Fruit fly (Drosophila melanogaster) whole organism, wandering third instar larva: ENCODE measurements around the gene CG42538.

Experiments used
- Abd-B ChIP-seq: fragments of >200 bp; optimal IDR thresholded peaks from 2 replicates; lab custom pipeline; 2017; ENCODE audit warnings: missing biosample characterization, missing genetic modification characterization
- CG32264 ChIP-seq: fragments of 200-800 bp; sonication (Bioruptor generic); optimal IDR thresholded peaks from 2 replicates; lab custom pipeline; 2016; ENCODE audit warnings: missing biosample characterization, missing genetic modification characterization
- CG9705 ChIP-seq: fragments of 200-800 bp; sonication (Bioruptor generic); optimal IDR thresholded peaks from 2 replicates; lab custom pipeline; 2018; ENCODE audit warnings: missing biosample characterization, mild to moderate bottlenecking, missing genetic modification characterization
- CrebA ChIP-seq: fragments of 200-800 bp; sonication (Bioruptor generic); optimal IDR thresholded peaks from 2 replicates; lab custom pipeline; 2016; ENCODE audit warnings: missing biosample characterization, mild to moderate bottlenecking, missing genetic modification characterization, borderline replicate concordance
- Dfd ChIP-seq: fragments of >200 bp; optimal IDR thresholded peaks from 2 replicates; lab custom pipeline; 2017; ENCODE audit warnings: missing biosample characterization, missing genetic modification characterization
- Dif ChIP-seq: fragments of 200-275, 200-300 bp; sonication (Bioruptor generic); optimal IDR thresholded peaks from 2 replicates; lab custom pipeline; 2018; ENCODE audit warnings: missing biosample characterization, missing genetic modification characterization; ENCODE audit not compliant: partially characterized antibody
- GATAd ChIP-seq: sonication (Bioruptor generic); optimal IDR thresholded peaks from 2 replicates; lab custom pipeline; 2016; ENCODE audit warnings: missing biosample characterization, missing genetic modification characterization
- HLH106 ChIP-seq: fragments of 200-800 bp; optimal IDR thresholded peaks from 3 replicates; lab custom pipeline; 2019; ENCODE audit warnings: missing biosample characterization, mild to moderate bottlenecking, missing genetic modification characterization, moderate library complexity
- Hnf4 ChIP-seq: fragments of 200-800 bp; sonication (Bioruptor generic); optimal IDR thresholded peaks from 2 replicates; lab custom pipeline; 2016; ENCODE audit warnings: missing biosample characterization, mild to moderate bottlenecking, missing genetic modification characterization
- Hr78 ChIP-seq: fragments of >200 bp; optimal IDR thresholded peaks from 2 replicates; lab custom pipeline; 2017; ENCODE audit warnings: missing biosample characterization, missing genetic modification characterization
- Hr83 ChIP-seq: fragments of 200-300 bp; sonication (Bioruptor generic); optimal IDR thresholded peaks from 2 replicates; lab custom pipeline; 2016; ENCODE audit warnings: missing biosample characterization, mild to moderate bottlenecking, missing genetic modification characterization, moderate library complexity; ENCODE audit not compliant: poor library complexity, severe bottlenecking
- Jra ChIP-seq: sonication (Bioruptor generic); optimal IDR thresholded peaks from 2 replicates; lab custom pipeline; 2016; ENCODE audit warnings: missing biosample characterization, missing genetic modification characterization
- Mio ChIP-seq: sonication (Bioruptor generic); optimal IDR thresholded peaks from 2 replicates; lab custom pipeline; 2016; ENCODE audit warnings: missing biosample characterization, missing genetic modification characterization
- Myc ChIP-seq: fragments of >200 bp; optimal IDR thresholded peaks from 2 replicates; lab custom pipeline; 2017
- N ChIP-seq: fragments of >200 bp; optimal IDR thresholded peaks from 2 replicates; lab custom pipeline; 2018; ENCODE audit warnings: missing biosample characterization, missing external identifiers, missing genetic modification characterization
- OdsH ChIP-seq: fragments of 200-800 bp; sonication (Bioruptor generic); optimal IDR thresholded peaks from 2 replicates; lab custom pipeline; 2016; ENCODE audit warnings: missing biosample characterization, mild to moderate bottlenecking, missing genetic modification characterization
- Rel ChIP-seq, 2 experiments: fragments of 200-800 bp; sonication (Bioruptor generic) in 1 of 2; optimal IDR thresholded peaks; 2 replicates in 1 of 2; 3 replicates in 1 of 2; lab custom pipeline; 2016 to 2019; ENCODE audit warnings: mild to moderate bottlenecking in 2 of 2, missing biosample characterization in 2 of 2, missing genetic modification characterization in 2 of 2, moderate library complexity in 1 of 2
- Sp1 ChIP-seq: fragments of 200-800 bp; sonication (Bioruptor generic); optimal IDR thresholded peaks from 3 replicates; lab custom pipeline; 2019; ENCODE audit warnings: missing biosample characterization, mild to moderate bottlenecking, missing genetic modification characterization, moderate library complexity
- Vsx2 ChIP-seq: fragments of 200-300, 225-300 bp; sonication (Bioruptor generic); optimal IDR thresholded peaks from 2 replicates; lab custom pipeline; 2018; ENCODE audit warnings: missing biosample characterization, missing genetic modification characterization; ENCODE audit not compliant: partially characterized antibody
- br ChIP-seq: fragments of 200-800 bp; sonication (Bioruptor generic); optimal IDR thresholded peaks from 2 replicates; lab custom pipeline; 2016; ENCODE audit warnings: missing biosample characterization, missing genetic modification characterization
- brk ChIP-seq: fragments of 200-800 bp; sonication (Bioruptor generic); optimal IDR thresholded peaks from 2 replicates; lab custom pipeline; 2016; ENCODE audit warnings: missing biosample characterization, mild to moderate bottlenecking, missing genetic modification characterization
- dl ChIP-seq, 2 experiments: fragments of 175-275, 200-275 bp in 1 of 2; fragments of 200-275 bp in 1 of 2; sonication (Bioruptor generic); optimal IDR thresholded peaks; lab custom pipeline; 2018; ENCODE audit warnings: mild to moderate bottlenecking in 2 of 2, missing biosample characterization in 2 of 2, missing genetic modification characterization in 2 of 2, moderate library complexity in 2 of 2; ENCODE audit not compliant: partially characterized antibody in 2 of 2, insufficient read depth in 1 of 2
- dmrt93B ChIP-seq: fragments of 200-800 bp; sonication (Bioruptor generic); optimal IDR thresholded peaks from 2 replicates; lab custom pipeline; 2018; ENCODE audit warnings: missing biosample characterization, mild to moderate bottlenecking, missing genetic modification characterization
- dsf ChIP-seq: sonication (Bioruptor generic); optimal IDR thresholded peaks from 2 replicates; lab custom pipeline; 2016; ENCODE audit warnings: missing biosample characterization, missing genetic modification characterization, borderline replicate concordance
- ey ChIP-seq: fragments of 200-800 bp; sonication (Bioruptor generic); optimal IDR thresholded peaks from 2 replicates; lab custom pipeline; 2016; ENCODE audit warnings: missing biosample characterization, missing genetic modification characterization
- foxo ChIP-seq, 2 experiments: fragments of 200-800 bp; sonication (Bioruptor generic); optimal IDR thresholded peaks; 2 replicates in 1 of 2; 3 replicates in 1 of 2; lab custom pipeline; 2016 to 2017; ENCODE audit warnings: missing biosample characterization in 2 of 2, missing genetic modification characterization in 2 of 2
- fru ChIP-seq: fragments of 200-800 bp; sonication (Bioruptor generic); optimal IDR thresholded peaks from 3 replicates; lab custom pipeline; 2016; ENCODE audit warnings: missing biosample characterization, mild to moderate bottlenecking, missing genetic modification characterization
- h ChIP-seq: fragments of 200-800 bp; sonication (Bioruptor generic); optimal IDR thresholded peaks from 3 replicates; lab custom pipeline; 2016; ENCODE audit warnings: missing biosample characterization, mild to moderate bottlenecking, missing genetic modification characterization
- jim ChIP-seq: fragments of 175-275, 200-325 bp; sonication (Bioruptor generic); optimal IDR thresholded peaks from 2 replicates; lab custom pipeline; 2016; ENCODE audit warnings: missing biosample characterization, mild to moderate bottlenecking, missing genetic modification characterization
- lola ChIP-seq: fragments of >200 bp; optimal IDR thresholded peaks from 2 replicates; lab custom pipeline; 2017; ENCODE audit warnings: missing biosample characterization, missing genetic modification characterization
- pan ChIP-seq: fragments of >200 bp; optimal IDR thresholded peaks from 2 replicates; lab custom pipeline; 2017
- psq ChIP-seq: fragments of 200-800 bp; sonication (Bioruptor generic); optimal IDR thresholded peaks from 3 replicates; lab custom pipeline; 2017; ENCODE audit warnings: missing biosample characterization, mild to moderate bottlenecking, missing genetic modification characterization, moderate library complexity
- rgr ChIP-seq: fragments of 200-800 bp; sonication (Bioruptor generic); optimal IDR thresholded peaks from 3 replicates; lab custom pipeline; 2016; ENCODE audit warnings: missing biosample characterization, mild to moderate bottlenecking, missing genetic modification characterization
- sage ChIP-seq: fragments of 200-800 bp; sonication (Bioruptor generic); optimal IDR thresholded peaks from 2 replicates; lab custom pipeline; 2016; ENCODE audit warnings: missing biosample characterization, mild to moderate bottlenecking, missing genetic modification characterization
- sv ChIP-seq: fragments of 200-800 bp; sonication (Bioruptor generic); optimal IDR thresholded peaks from 3 replicates; lab custom pipeline; 2016; ENCODE audit warnings: missing biosample characterization, missing genetic modification characterization
- tai ChIP-seq: sonication (Bioruptor generic); optimal IDR thresholded peaks from 2 replicates; lab custom pipeline; 2016; ENCODE audit warnings: missing biosample characterization, missing genetic modification characterization
- usp ChIP-seq: fragments of >200 bp; optimal IDR thresholded peaks from 2 replicates; lab custom pipeline; 2017; ENCODE audit warnings: missing biosample characterization, missing genetic modification characterization
- woc ChIP-seq: sonication (Bioruptor generic); optimal IDR thresholded peaks from 2 replicates; lab custom pipeline; 2016; ENCODE audit warnings: missing biosample characterization, mild to moderate bottlenecking, missing genetic modification characterization

The CG42538 gene

DNA sequence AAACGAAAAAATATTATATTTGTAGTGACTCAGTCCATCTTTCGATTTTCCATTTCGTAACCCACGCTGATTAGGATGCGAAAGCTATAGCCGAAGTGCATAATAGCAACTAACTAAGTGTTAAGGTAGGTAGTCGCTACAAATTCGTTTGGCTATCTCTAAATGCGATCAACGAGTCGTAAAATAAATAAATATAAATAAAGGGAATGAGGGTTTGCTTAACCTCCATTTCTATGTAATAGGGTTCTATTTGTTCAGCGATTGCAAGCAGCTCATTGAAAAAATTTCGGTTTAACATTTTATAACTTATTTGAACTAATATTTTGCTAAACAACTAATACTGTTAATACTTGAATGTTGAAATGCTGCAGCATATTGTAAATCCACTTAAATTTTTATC is 24.1 kb upstream of the CG42538 start:
- TF ChIP-seq Abd-B (no peak), CG32264 (GFP tag; lab: Kevin White, UChicago) (no peak), Hnf4 (GFP tag; lab: Kevin White, UChicago) (no peak), Mio (GFP tag; lab: Kevin White, UChicago) (no peak), usp (GFP tag; lab: Kevin White, UChicago) (no peak), Dfd (GFP tag; lab: Kevin White, UChicago) (no peak)

DNA sequence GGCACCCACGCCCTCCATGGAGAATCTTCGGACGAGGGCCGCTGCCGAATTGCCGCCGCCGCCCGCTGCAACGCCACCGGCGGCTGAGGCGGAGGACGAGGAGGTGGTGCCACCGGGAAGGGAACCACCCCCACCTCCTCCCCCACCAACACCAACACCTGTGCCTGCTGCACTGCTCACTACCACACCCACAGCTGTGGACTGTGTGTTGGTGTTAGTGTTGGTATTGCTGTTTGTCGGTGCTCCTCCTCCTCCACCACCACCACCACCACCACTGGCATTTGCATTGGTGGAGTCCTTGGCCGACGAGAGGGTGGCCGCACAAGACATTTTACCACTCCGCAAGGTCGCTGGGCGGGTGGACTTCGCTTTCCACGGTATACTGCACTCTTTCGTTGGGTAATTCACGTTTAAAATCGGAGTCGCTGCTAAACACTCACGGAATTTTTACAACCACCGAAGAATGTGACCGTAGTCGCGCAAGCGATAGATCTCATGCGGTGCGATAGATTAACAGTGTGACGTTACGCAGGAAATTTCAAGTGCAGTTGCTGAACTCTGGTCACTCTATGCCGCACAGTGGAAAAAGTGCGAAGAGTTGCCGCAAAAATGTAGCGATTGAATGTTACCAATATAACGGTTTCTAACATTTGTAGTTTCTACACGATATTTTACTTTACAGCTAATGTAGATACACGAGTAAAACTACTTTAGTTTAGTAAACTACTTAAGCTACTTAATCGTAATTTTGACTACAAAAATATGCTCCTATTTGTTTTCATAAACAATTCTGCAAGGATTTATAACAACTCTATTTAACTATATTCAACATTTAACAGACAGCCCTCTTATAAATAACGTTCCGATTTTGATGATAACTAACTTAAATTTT is 22.8 kb upstream of the CG42538 start, which contains the start of gene mib1:
Gene mib1 (minus strand): TSS at position 494 of the 892 bp plus-strand sequence.
- peak; percentile 85 for TF ChIP-seq Dfd (GFP tag; lab: Kevin White, UChicago)
- TF ChIP-seq Jra (GFP tag; lab: Kevin White, UChicago), result no peak
- TF ChIP-seq psq, result peak; percentile 29
- peak; percentile 34 for TF ChIP-seq fru
- TF ChIP-seq pan (lab: Kevin White, UChicago), result no peak
- no peak for TF ChIP-seq dmrt93B (GFP tag; lab: Kevin White, UChicago)
- peak in 1 of 2 experiments; percentile 18 for TF ChIP-seq foxo (GFP tag; optimal IDR thresholded peaks at IDR 0.05; lab: Kevin White, UChicago)
- TF ChIP-seq lola (GFP tag; lab: Kevin White, UChicago), result no peak
- TF ChIP-seq HLH106, result peak; percentile 25
- no peak for TF ChIP-seq Vsx2 (GFP tag; lab: Kevin White, UChicago)
- no peak for TF ChIP-seq Abd-B
- peak; percentile 71 for TF ChIP-seq Hr83 (GFP tag; lab: Kevin White, UChicago)
- no peak for TF ChIP-seq GATAd
- TF ChIP-seq jim (GFP tag; lab: Kevin White, UChicago), result no peak
- peak; percentile 88 for TF ChIP-seq woc (GFP tag; lab: Kevin White, UChicago)
- TF ChIP-seq h, result peak; percentile 14
- TF ChIP-seq dl (GFP tag; optimal IDR thresholded peaks at IDR 0.05; lab: Kevin White, UChicago; ENCODE audit: insufficient read depth in 1 of 2, partially characterized antibody in 2 of 2), result no peak
- TF ChIP-seq ey (GFP tag; lab: Kevin White, UChicago), result no peak
- TF ChIP-seq usp (GFP tag; lab: Kevin White, UChicago), result no peak
- TF ChIP-seq CG32264 (GFP tag; lab: Kevin White, UChicago), result no peak
- TF ChIP-seq sage (GFP tag; lab: Kevin White, UChicago), result no peak
- no peak for TF ChIP-seq dsf (GFP tag; lab: Kevin White, UChicago)
- TF ChIP-seq CG9705 (GFP tag; lab: Kevin White, UChicago), result no peak
- peak; percentile 14 for TF ChIP-seq Dif (GFP tag; lab: Kevin White, UChicago)
- TF ChIP-seq rgr (GFP tag; lab: Kevin White, UChicago), result no peak
- no peak for TF ChIP-seq br (GFP tag; lab: Kevin White, UChicago)
- no peak for TF ChIP-seq CrebA (GFP tag; lab: Kevin White, UChicago)
- TF ChIP-seq sv (GFP tag; lab: Kevin White, UChicago), result no peak
- TF ChIP-seq Rel (GFP tag; optimal IDR thresholded peaks at IDR 0.05; lab: Kevin White, UChicago), result no peak
- TF ChIP-seq Rel (tag; optimal IDR thresholded peaks at IDR 0.05; lab: Kevin White, UChicago), result peak; percentile 56
- peak; percentile 6 for TF ChIP-seq Myc (lab: Kevin White, UChicago)
- peak; percentile 63 for TF ChIP-seq N (GFP tag; lab: Kevin White, UChicago)
- TF ChIP-seq Sp1 (GFP tag; lab: Kevin White, UChicago), result peak; percentile 43
- TF ChIP-seq tai (GFP tag; lab: Kevin White, UChicago), result no peak
- no peak for TF ChIP-seq Hr78 (GFP tag; lab: Kevin White, UChicago)
- no peak for TF ChIP-seq brk (GFP tag; lab: Kevin White, UChicago)
- no peak for TF ChIP-seq Hnf4 (GFP tag; lab: Kevin White, UChicago)
- TF ChIP-seq OdsH (GFP tag; lab: Kevin White, UChicago), result no peak
- TF ChIP-seq Mio (GFP tag; lab: Kevin White, UChicago), result no peak
- TF ChIP-seq, all 38 proteins: peak for 13
